Fruit fly (Drosophila melanogaster): ENCODE data around the gene CG43389.

- TF ChIP-seq CG15710 (tag; optimal IDR thresholded peaks at IDR 0.05) (no peak), Pif1B (GFP tag; optimal IDR thresholded peaks at IDR 0.05) (no peak), Pif1A (GFP tag; optimal IDR thresholded peaks at IDR 0.05) (no peak), CG10348 (GFP tag; IDR thresholded peaks at IDR 0.05) (no peak), fd96Ca (GFP tag; IDR thresholded peaks at IDR 0.05) (no peak), CG12605 (GFP tag; IDR thresholded peaks at IDR 0.05) (no peak)
These were observed 8.6 kb upstream of the CG43389 start, which contains the start of gene CG17746 for dm6 chr3L:3239033-3239752.
